Worm (Caenorhabditis elegans) whole organism, L2 larva: ENCODE measurements around the gene C54E4.4.
A peak's percentile ranks its signal among the peaks of the same experiment; 100 is the strongest.

ENCODE experiments used
- C34F6.9 ChIP-seq: fragments of 150-350 bp; optimal IDR thresholded peaks from 2 replicates; lab custom pipeline; 2014; ENCODE audit warnings: missing biosample characterization, missing genetic modification characterization
- F13H6.1 ChIP-seq: sonication (generic microtip); optimal IDR thresholded peaks from 2 replicates; lab custom pipeline; 2016; ENCODE audit warnings: missing genetic modification characterization, missing compliant biosample characterization
- aly-2 ChIP-seq: fragments of 150-350 bp; optimal IDR thresholded peaks from 2 replicates; lab custom pipeline; 2014; ENCODE audit warnings: missing biosample characterization, missing genetic modification characterization
- ama-1 ChIP-seq: fragments of 150-350 bp; optimal IDR thresholded peaks from 2 replicates; lab custom pipeline; 2018; ENCODE audit warnings: inconsistent platforms
- crh-2 ChIP-seq: sonication (generic microtip); optimal IDR thresholded peaks from 2 replicates; lab custom pipeline; 2017; ENCODE audit warnings: missing biosample characterization, missing genetic modification characterization
- egl-27 ChIP-seq: sonication (generic microtip); optimal IDR thresholded peaks from 3 replicates; lab custom pipeline; 2017; ENCODE audit warnings: missing biosample characterization, missing genetic modification reagents, missing genetic modification characterization
- elt-1 ChIP-seq: fragments of 150-350 bp; optimal IDR thresholded peaks from 2 replicates; lab custom pipeline; 2014; ENCODE audit warnings: missing biosample characterization, missing genetic modification characterization
- elt-3 ChIP-seq: sonication (generic microtip); optimal IDR thresholded peaks from 2 replicates; lab custom pipeline; 2017; ENCODE audit warnings: missing biosample characterization, missing genetic modification characterization
- fos-1 ChIP-seq: fragments of 150-350 bp; optimal IDR thresholded peaks from 2 replicates; lab custom pipeline; 2014; ENCODE audit warnings: missing biosample characterization, missing genetic modification characterization
- lin-11 ChIP-seq: fragments of 150-350 bp; sonication (generic microtip); optimal IDR thresholded peaks from 2 replicates; lab custom pipeline; 2014; ENCODE audit warnings: missing biosample characterization, missing genetic modification characterization, inconsistent platforms, mixed read lengths
- lin-13 ChIP-seq: fragments of 150-350 bp; optimal IDR thresholded peaks from 2 replicates; lab custom pipeline; 2014; ENCODE audit warnings: missing biosample characterization, missing genetic modification reagents, missing genetic modification characterization
- lin-39 ChIP-seq: fragments of 150-350 bp; optimal IDR thresholded peaks from 2 replicates; lab custom pipeline; 2014; ENCODE audit warnings: missing biosample characterization, missing genetic modification reagents, missing genetic modification characterization
- lsy-2 ChIP-seq, 2 experiments: fragments of 150-350 bp in 1 of 2; sonication (generic microtip) in 1 of 2; optimal IDR thresholded peaks; 2 replicates each; lab custom pipeline; 2014 to 2017; ENCODE audit warnings: missing biosample characterization in 2 of 2, missing genetic modification characterization in 2 of 2
- mab-5 ChIP-seq: fragments of 150-350 bp; optimal IDR thresholded peaks from 2 replicates; lab custom pipeline; 2014; ENCODE audit warnings: missing biosample characterization, missing genetic modification characterization
- mdl-1 ChIP-seq, 2 experiments: fragments of 150-350 bp in 1 of 2; sonication (generic microtip) in 1 of 2; optimal IDR thresholded peaks; 2 replicates each; lab custom pipeline; 2017; ENCODE audit warnings: missing biosample characterization in 2 of 2, missing genetic modification characterization in 2 of 2
- nhr-10 ChIP-seq: sonication (generic microtip); optimal IDR thresholded peaks from 2 replicates; lab custom pipeline; 2017; ENCODE audit warnings: missing biosample characterization, missing genetic modification characterization
- nhr-11 ChIP-seq: fragments of 150-350 bp; optimal IDR thresholded peaks from 2 replicates; lab custom pipeline; 2014; ENCODE audit warnings: missing biosample characterization, missing genetic modification characterization
- nhr-129 ChIP-seq: fragments of 150-350 bp; optimal IDR thresholded peaks from 2 replicates; lab custom pipeline; 2014; ENCODE audit warnings: missing biosample characterization, missing genetic modification characterization
- nhr-21 ChIP-seq: fragments of 150-350 bp; optimal IDR thresholded peaks from 2 replicates; lab custom pipeline; 2014; ENCODE audit warnings: missing biosample characterization, missing genetic modification characterization
- nhr-23 ChIP-seq: fragments of 150-350 bp; optimal IDR thresholded peaks from 2 replicates; lab custom pipeline; 2014; ENCODE audit warnings: missing biosample characterization, missing genetic modification reagents, missing genetic modification characterization
- nhr-237 ChIP-seq: fragments of 150-350 bp; optimal IDR thresholded peaks from 2 replicates; lab custom pipeline; 2014; ENCODE audit warnings: missing biosample characterization, missing genetic modification characterization
- nhr-25 ChIP-seq: fragments of 150-350 bp; sonication (generic microtip); optimal IDR thresholded peaks from 3 replicates; lab custom pipeline; 2014; ENCODE audit warnings: missing biosample characterization, missing genetic modification characterization
- nhr-6 ChIP-seq: fragments of 150-350 bp; optimal IDR thresholded peaks from 2 replicates; lab custom pipeline; 2014; ENCODE audit warnings: missing biosample characterization, missing genetic modification characterization
- nhr-77 ChIP-seq: fragments of 150-350 bp; optimal IDR thresholded peaks from 2 replicates; lab custom pipeline; 2014; ENCODE audit warnings: missing biosample characterization, missing genetic modification characterization
- peb-1 ChIP-seq: fragments of 150-350 bp; optimal IDR thresholded peaks from 2 replicates; lab custom pipeline; 2014; ENCODE audit warnings: missing biosample characterization, missing genetic modification characterization
- skn-1 ChIP-seq: sonication (generic microtip); optimal IDR thresholded peaks from 2 replicates; lab custom pipeline; 2017; ENCODE audit warnings: missing biosample characterization, missing genetic modification characterization
- sma-9 ChIP-seq, 2 experiments: fragments of 150-350 bp in 1 of 2; sonication (generic microtip) in 1 of 2; optimal IDR thresholded peaks; 2 replicates each; lab custom pipeline; 2014 to 2016; ENCODE audit warnings: missing genetic modification characterization in 2 of 2, mild to moderate bottlenecking in 1 of 2, missing biosample characterization in 1 of 2, missing compliant biosample characterization in 1 of 2, missing genetic modification reagents in 1 of 2, moderate library complexity in 1 of 2
- unc-39 ChIP-seq: fragments of 150-350 bp; optimal IDR thresholded peaks from 2 replicates; lab custom pipeline; 2014; ENCODE audit warnings: missing biosample characterization, missing genetic modification characterization
- unc-55 ChIP-seq: fragments of 150-350 bp; sonication (generic microtip); optimal IDR thresholded peaks from 3 replicates; lab custom pipeline; 2014; ENCODE audit warnings: missing biosample characterization, missing genetic modification reagents, missing genetic modification characterization
- unc-62 ChIP-seq: fragments of 150-350 bp; optimal IDR thresholded peaks from 2 replicates; lab custom pipeline; 2014; ENCODE audit warnings: missing biosample characterization, missing genetic modification reagents, missing genetic modification characterization
- zag-1 ChIP-seq: fragments of 150-350 bp; optimal IDR thresholded peaks from 2 replicates; lab custom pipeline; 2014; ENCODE audit warnings: missing biosample characterization, missing genetic modification characterization
- ztf-1 ChIP-seq: fragments of 200-800 bp; sonication (Bioruptor generic); conservative IDR thresholded peaks from 2 replicates; pipeline ENCODE4 v1.3.6; 2022; ENCODE audit warnings: missing genetic modification characterization, missing compliant biosample characterization
- ztf-11 ChIP-seq: sonication (generic microtip); optimal IDR thresholded peaks from 2 replicates; lab custom pipeline; 2017; ENCODE audit warnings: missing biosample characterization, missing genetic modification characterization
- ztf-4 ChIP-seq: fragments of 150-350 bp; optimal IDR thresholded peaks from 2 replicates; lab custom pipeline; 2014; ENCODE audit warnings: missing biosample characterization, missing genetic modification characterization

C54E4.4 gene

DNA sequence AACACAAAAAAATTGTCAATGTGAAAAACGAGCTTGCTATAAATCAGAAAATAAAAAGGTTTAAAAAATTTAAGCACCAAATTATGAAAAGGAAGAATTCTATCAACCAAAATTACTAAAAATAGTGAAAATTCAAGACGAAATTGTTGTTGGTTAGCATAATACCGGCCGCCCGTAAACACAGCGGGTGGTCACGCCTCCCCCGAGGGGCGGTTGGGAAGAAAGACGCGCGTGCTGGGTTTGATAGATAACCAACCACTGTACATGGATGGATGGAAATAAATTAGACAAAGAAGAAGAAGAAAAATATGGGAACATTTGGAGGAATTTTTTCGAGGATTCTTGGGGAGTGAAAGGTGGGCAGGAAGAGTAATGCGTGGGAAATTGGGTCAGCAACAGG lies 26.1 kb downstream of the C54E4.4 start:
- TF ChIP-seq mab-5 (tag; lab: Kevin White, UChicago) (no peak), nhr-77 (tag; lab: Kevin White, UChicago) (no peak), aly-2 (tag; lab: Kevin White, UChicago) (no peak), nhr-6 (tag; lab: Kevin White, UChicago) (no peak), zag-1 (tag; lab: Kevin White, UChicago) (no peak), unc-39 (no peak), mdl-1 (tag; optimal IDR thresholded peaks at IDR 0.05; lab: Kevin White, UChicago) (no peak), ztf-1 (no peak), lin-11 (tag; lab: Kevin White, UChicago) (no peak), nhr-237 (tag; lab: Kevin White, UChicago) (no peak), sma-9 (GFP tag; optimal IDR thresholded peaks at IDR 0.05; lab: Kevin White, UChicago) (no peak), sma-9 (tag; optimal IDR thresholded peaks at IDR 0.05; lab: Kevin White, UChicago) (no peak), unc-62 (GFP tag; lab: Kevin White, UChicago) (no peak), unc-55 (GFP tag; lab: Kevin White, UChicago) (no peak), nhr-25 (no peak)

DNA sequence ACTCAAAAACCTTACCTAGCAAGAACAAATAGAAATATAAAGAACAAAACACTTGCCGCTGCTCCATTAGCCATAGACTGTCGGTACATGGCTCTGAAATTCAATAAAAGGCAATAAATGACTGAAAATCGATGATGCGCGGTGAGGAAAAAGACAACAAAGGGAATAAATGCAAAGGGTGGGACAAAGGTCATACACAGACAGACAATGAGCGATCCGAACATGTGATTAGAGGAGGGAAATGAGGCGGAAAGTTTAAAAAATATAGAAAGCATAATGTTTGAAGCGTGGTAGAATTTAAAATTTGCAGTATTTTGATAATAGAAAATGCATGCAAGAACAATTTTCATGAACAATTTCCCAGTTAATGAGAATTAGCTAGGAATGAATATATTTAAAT lies 27.9 kb downstream of the C54E4.4 start, which contains the start of gene C54E4.12:
Gene C54E4.12 (minus strand): TSS at position 101 of the 400 bp plus-strand sequence.
- TF ChIP-seq nhr-77 (tag; lab: Kevin White, UChicago) (no peak), nhr-10 (tag; lab: Kevin White, UChicago) (no peak), ztf-4 (tag; lab: Kevin White, UChicago) (no peak), egl-27 (tag; lab: Kevin White, UChicago) (no peak), ztf-1 (no peak), fos-1 (no peak), lin-11 (tag; lab: Kevin White, UChicago) (no peak), elt-1 (no peak), sma-9 (GFP tag; optimal IDR thresholded peaks at IDR 0.05; lab: Kevin White, UChicago) (no peak), sma-9 (tag; optimal IDR thresholded peaks at IDR 0.05; lab: Kevin White, UChicago) (no peak), lsy-2 (tag; optimal IDR thresholded peaks at IDR 0.05; lab: Kevin White, UChicago) (no peak), mab-5 (tag; lab: Kevin White, UChicago) (no peak), peb-1 (no peak), ztf-11 (no peak), lin-39 (tag; lab: Kevin White, UChicago) (no peak), ama-1 (no peak), elt-3 (no peak), skn-1 (tag; lab: Kevin White, UChicago) (no peak)

DNA sequence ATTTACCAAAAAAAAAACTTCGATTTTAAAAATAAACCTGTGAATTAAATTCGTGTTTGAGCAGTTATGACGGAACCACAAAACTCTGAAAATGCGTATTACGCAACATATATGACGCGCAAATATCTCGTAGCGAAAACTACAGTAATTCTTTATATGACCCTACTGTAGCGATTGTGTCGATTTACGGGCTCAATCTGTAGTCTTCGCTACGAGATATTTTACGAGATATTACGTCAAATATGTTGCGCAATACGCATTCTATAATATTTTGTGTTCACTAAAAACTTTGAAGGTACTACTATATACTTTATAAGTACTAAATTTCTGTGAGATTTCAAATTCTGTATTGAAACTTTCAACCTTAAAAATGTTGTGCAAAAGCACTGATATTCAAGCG lies 30.9 kb downstream of the C54E4.4 start:
- no peak for TF ChIP-seq C34F6.9
- TF ChIP-seq aly-2 (tag; lab: Kevin White, UChicago), result no peak
- TF ChIP-seq lin-13 (GFP tag; lab: Kevin White, UChicago), result no peak

DNA sequence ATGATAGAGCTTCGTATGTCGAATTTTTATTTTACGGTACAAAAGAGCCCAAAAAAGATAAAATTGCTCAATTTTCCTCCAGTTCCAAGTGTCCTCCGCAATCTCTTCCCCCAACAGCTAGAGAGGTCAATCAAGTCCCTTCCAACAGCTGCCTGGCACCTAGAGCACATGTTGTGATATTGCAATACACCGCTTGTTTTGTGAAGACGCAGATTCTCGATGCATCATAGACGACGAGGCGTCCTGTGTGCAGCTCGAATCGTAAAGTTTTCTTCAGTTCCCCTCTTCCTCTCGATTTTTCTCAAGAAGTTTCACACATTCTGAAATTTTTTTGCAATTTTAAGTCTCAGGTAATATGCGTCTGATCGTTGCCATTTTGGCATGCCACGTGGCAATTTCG lies 31.8 kb downstream of the C54E4.4 start, which contains the start of gene test-1:
Gene test-1 (plus strand): TSS at position 345 of the 400 bp plus-strand sequence.
- TF ChIP-seq peb-1, result no peak
- TF ChIP-seq nhr-129 (tag; lab: Kevin White, UChicago), result peak; percentile 35
- TF ChIP-seq, all 48 proteins: peak for 1

DNA sequence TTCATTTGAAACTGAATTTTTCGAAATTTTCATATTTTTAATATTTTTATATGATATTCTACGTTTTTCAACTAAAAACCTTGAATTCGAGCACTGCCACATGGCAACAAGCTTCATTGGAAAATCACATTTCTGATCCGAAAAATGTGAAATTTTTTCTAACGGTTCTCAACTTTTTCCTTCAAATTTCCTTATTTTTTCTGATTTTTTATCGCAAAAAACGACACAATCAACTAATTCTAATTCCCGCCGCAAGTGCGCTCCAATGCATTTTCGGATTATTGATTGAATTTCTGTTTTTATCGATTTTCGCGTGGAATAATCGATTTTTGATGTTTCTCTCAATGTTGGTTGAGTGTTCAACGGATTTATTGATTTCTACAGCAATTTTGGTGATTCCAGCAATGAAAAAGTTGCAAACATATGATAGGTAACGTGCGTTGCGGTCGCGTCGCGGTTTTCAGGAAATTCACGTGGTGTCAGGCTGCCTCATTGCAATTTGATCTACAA lies 34.9 kb downstream of the C54E4.4 start, which contains the start of gene C23H5.12:
Gene C23H5.12 (plus strand): TSS at position 51 of the 510 bp plus-strand sequence.
- no peak for TF ChIP-seq ztf-1
- no peak for TF ChIP-seq nhr-23 (tag; lab: Kevin White, UChicago)
- no peak for TF ChIP-seq crh-2 (tag; lab: Kevin White, UChicago)
- no peak for TF ChIP-seq mdl-1 (tag; optimal IDR thresholded peaks at IDR 0.05; lab: Kevin White, UChicago)
- TF ChIP-seq nhr-237 (tag; lab: Kevin White, UChicago), result no peak
- TF ChIP-seq aly-2 (tag; lab: Kevin White, UChicago), result no peak
- TF ChIP-seq ztf-4 (tag; lab: Kevin White, UChicago), result no peak
- TF ChIP-seq ztf-11, result no peak
- TF ChIP-seq fos-1, result no peak
- no peak for TF ChIP-seq nhr-11
- no peak for TF ChIP-seq nhr-21 (tag; lab: Kevin White, UChicago)
- no peak for TF ChIP-seq unc-62 (GFP tag; lab: Kevin White, UChicago)
- no peak for TF ChIP-seq skn-1 (tag; lab: Kevin White, UChicago)
- TF ChIP-seq F13H6.1 (tag; lab: Kevin White, UChicago), result no peak
- no peak for TF ChIP-seq ama-1
